Worm (Caenorhabditis elegans): Measurements from ENCODE around the gene eri-1.
A peak's percentile ranks its signal among the peaks of the same experiment; 100 is the strongest.

The eri-1 gene

ce11 chrIV:410420-410891, 9.3 kb downstream of the eri-1 start, which contains the start of gene T07A9.12 (continued):
- no peak for TF ChIP-seq lag-1 (GFP tag; IDR thresholded peaks at IDR 0.05)
- no peak for TF ChIP-seq bed-1 (GFP tag; IDR thresholded peaks at IDR 0.05)
- no peak for TF ChIP-seq snpc-4 (GFP tag; optimal IDR thresholded peaks at IDR 0.05)
- TF ChIP-seq snpc-4 (tag; optimal IDR thresholded peaks at IDR 0.05) = peak in 1 of 4 experiments; percentile 34
- no peak for TF ChIP-seq xnd-1 (tag; optimal IDR thresholded peaks at IDR 0.05)
- no peak for TF ChIP-seq Y67H2A.10 (GFP tag; conservative IDR thresholded peaks at IDR 0.05)
- TF ChIP-seq lin-35 (GFP tag; optimal IDR thresholded peaks at IDR 0.05) = peak in 1 of 3 experiments; percentile 39
- peak; percentile 93 for TF ChIP-seq hmg-1.2 (GFP tag; IDR thresholded peaks at IDR 0.05)
- peak; percentile 21; the same call in 1 of the 2 replicates for TF ChIP-seq egrh-3 (GFP tag; IDR thresholded peaks at IDR 0.05)
- TF ChIP-seq ama-1 (optimal IDR thresholded peaks at IDR 0.05) = no peak
- no peak for TF ChIP-seq ama-1 (GFP tag; optimal IDR thresholded peaks at IDR 0.05)
- TF ChIP-seq B0035.1 (tag; optimal IDR thresholded peaks at IDR 0.05) = no peak

- no peak for TF ChIP-seq mcd-1 (GFP tag; IDR thresholded peaks at IDR 0.05)
- TF ChIP-seq Y79H2A.3 (GFP tag; conservative IDR thresholded peaks at IDR 0.05) = no peak
- no peak for TF ChIP-seq F37B4.10 (GFP tag; IDR thresholded peaks at IDR 0.05)
- no peak for TF ChIP-seq madf-8 (GFP tag; conservative IDR thresholded peaks at IDR 0.05)
- no peak for TF ChIP-seq lin-54 (GFP tag; optimal IDR thresholded peaks at IDR 0.05)
- no peak for TF ChIP-seq B0261.1 (tag; optimal IDR thresholded peaks at IDR 0.05)
- no peak for TF ChIP-seq rec-8 (tag; optimal IDR thresholded peaks at IDR 0.05)
- TF ChIP-seq nhr-90 (tag; optimal IDR thresholded peaks at IDR 0.05) = no peak
- TF ChIP-seq B0336.3 (GFP tag; IDR thresholded peaks at IDR 0.05) = no peak
- TF ChIP-seq F22D6.2 (tag; optimal IDR thresholded peaks at IDR 0.05) = no peak
- TF ChIP-seq ceh-79 (tag; optimal IDR thresholded peaks at IDR 0.05) = no peak
- no peak for TF ChIP-seq zfh-2 (GFP tag; conservative IDR thresholded peaks at IDR 0.05)
- TF ChIP-seq snpc-1.3 (tag; optimal IDR thresholded peaks at IDR 0.05; ENCODE audit: insufficient read depth) = no peak
- no peak for TF ChIP-seq mel-28 (tag; optimal IDR thresholded peaks at IDR 0.05; ENCODE audit: borderline replicate concordance)
- no peak for TF ChIP-seq aptf-3 (GFP tag; IDR thresholded peaks at IDR 0.05)
- no peak for TF ChIP-seq ccch-3 (GFP tag; optimal IDR thresholded peaks at IDR 0.05)
These were observed 9.8 kb downstream of the eri-1 start, which contains the start of gene kgb-1 for ce11 chrIV:409935-410334. kgb-1 (minus strand) TSS chrIV:410035.

DNA sequence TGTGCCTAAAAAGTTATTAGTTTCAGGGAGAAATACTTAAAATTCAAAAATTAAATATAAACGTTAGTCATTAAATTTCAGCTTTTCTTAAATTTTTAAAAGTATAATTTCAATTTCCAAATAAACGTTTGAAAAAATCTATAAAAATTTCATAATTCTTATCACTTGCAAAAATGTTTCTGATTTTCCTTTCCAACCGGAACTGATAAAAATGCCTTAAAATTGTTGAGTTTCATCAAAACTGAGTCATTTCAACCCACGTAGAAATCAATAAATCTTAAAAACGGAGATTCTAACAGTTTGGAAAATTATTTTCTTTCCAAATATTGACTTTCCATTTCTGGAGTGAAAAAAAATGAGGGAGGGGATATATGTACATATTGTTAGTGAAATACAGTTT, 10.9 kb downstream of the eri-1 start:
- TF ChIP-seq nhr-80 (tag; optimal IDR thresholded peaks at IDR 0.05) = peak; percentile 19
- TF ChIP-seq ceh-40 (GFP tag; IDR thresholded peaks at IDR 0.05) = no peak
- no peak for TF ChIP-seq T07F8.4 (tag; optimal IDR thresholded peaks at IDR 0.05)

ce11 chrIV:401395-401794, 18.4 kb downstream of the eri-1 start, which contains the start of gene gpa-4:
gpa-4 (plus strand) TSS chrIV:401695.
- no peak for TF ChIP-seq pha-4 (tag; optimal IDR thresholded peaks at IDR 0.05)
- TF ChIP-seq nhr-120 (GFP tag; IDR thresholded peaks at IDR 0.05) = no peak
- no peak for TF ChIP-seq madf-10 (tag; optimal IDR thresholded peaks at IDR 0.05)
- TF ChIP-seq tlf-1 (GFP tag; optimal IDR thresholded peaks at IDR 0.05) = no peak
- no peak for TF ChIP-seq ztf-26 (tag; optimal IDR thresholded peaks at IDR 0.05)
- no peak for TF ChIP-seq egrh-3 (GFP tag; IDR thresholded peaks at IDR 0.05)
- no peak for TF ChIP-seq nhr-80 (tag; optimal IDR thresholded peaks at IDR 0.05)
- no peak for TF ChIP-seq tbp1 (GFP tag; optimal IDR thresholded peaks at IDR 0.05)
- TF ChIP-seq lir-1 (GFP tag; conservative IDR thresholded peaks at IDR 0.05) = no peak

All from whole organism, young adult.